Fruit fly (Drosophila melanogaster) whole organism, embryonic: ENCODE measurements around the gene CG42819.

Experiments used
- CG33213 ChIP-seq: fragments of 200-800 bp; sonication (Bioruptor generic); optimal IDR thresholded peaks from 3 replicates; lab custom pipeline; 2016; ENCODE audit warnings: missing biosample characterization, missing genetic modification characterization
- CG42726 ChIP-seq: fragments of 200-800 bp; sonication (Bioruptor generic); IDR thresholded peaks from 2 replicates; pipeline ENCODE4 v1.3.6; 2022; ENCODE audit warnings: missing biosample characterization, missing genetic modification characterization; ENCODE audit not compliant: partially characterized antibody
- CG5245 ChIP-seq: fragments of 200-800 bp; sonication (Bioruptor generic); optimal IDR thresholded peaks from 3 replicates; lab custom pipeline; 2016; ENCODE audit warnings: missing biosample characterization, missing genetic modification characterization
- CrebB ChIP-seq: fragments of 200-800 bp; sonication (Bioruptor generic); optimal IDR thresholded peaks from 3 replicates; lab custom pipeline; 2018; ENCODE audit warnings: missing biosample characterization, mild to moderate bottlenecking, missing genetic modification characterization
- Optix ChIP-seq: fragments of 200-800 bp; sonication (Bioruptor generic); IDR thresholded peaks from 3 replicates; pipeline ENCODE4 v1.3.6; 2022; ENCODE audit warnings: missing biosample characterization, missing genetic modification characterization
- Ptx1 ChIP-seq: fragments of 200-800 bp; sonication (Bioruptor generic); IDR thresholded peaks from 2 replicates; pipeline ENCODE4 v1.3.6; 2022; ENCODE audit warnings: missing biosample characterization, missing genetic modification characterization
- ase ChIP-seq: fragments of 200-800 bp; sonication (Bioruptor generic); IDR thresholded peaks from 3 replicates; pipeline ENCODE4 v1.3.6; 2022; ENCODE audit warnings: missing biosample characterization, missing genetic modification characterization
- jumu ChIP-seq: fragments of 200-800 bp; sonication (Bioruptor generic); optimal IDR thresholded peaks from 3 replicates; lab custom pipeline; 2016; ENCODE audit warnings: missing biosample characterization, missing genetic modification characterization
- knrl ChIP-seq: fragments of 200-800 bp; sonication (Bioruptor generic); IDR thresholded peaks from 3 replicates; pipeline ENCODE4 v1.3.6; 2022; ENCODE audit warnings: missing biosample characterization, missing genetic modification characterization; ENCODE audit not compliant: partially characterized antibody
- pb ChIP-seq: fragments of 200-800 bp; sonication (Bioruptor generic); optimal IDR thresholded peaks from 3 replicates; lab custom pipeline; 2016; ENCODE audit warnings: missing biosample characterization, missing genetic modification characterization
- wdn ChIP-seq: fragments of 200-800 bp; sonication (Bioruptor generic); IDR thresholded peaks from 2 replicates; pipeline ENCODE4 v1.3.6; 2022; ENCODE audit warnings: missing biosample characterization, missing genetic modification characterization

DNA sequence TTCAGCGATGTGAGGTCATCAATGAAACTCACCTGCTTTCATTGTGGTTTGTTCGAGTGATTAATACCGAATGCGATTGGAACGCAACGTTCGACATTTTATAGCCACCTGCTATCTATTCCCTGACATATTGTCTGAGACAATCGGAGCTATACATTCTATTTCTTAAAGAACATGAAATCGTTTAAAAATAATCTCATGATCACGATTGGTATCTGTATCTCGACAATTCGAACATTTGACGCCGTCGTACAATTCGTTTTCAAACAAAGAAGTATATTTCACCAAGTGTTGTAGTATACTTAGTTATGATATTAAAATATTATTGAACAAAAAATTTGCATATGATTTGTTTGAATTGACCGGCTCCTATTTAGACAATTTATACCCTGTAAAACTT lies 5.7 kb upstream of the CG42819 start, which contains the start of gene Peritrophin-15b:
- TF ChIP-seq wdn, result no peak
- TF ChIP-seq CrebB, result no peak
- no peak for TF ChIP-seq Ptx1 (GFP tag; lab: Robert Waterston, UW)
- TF ChIP-seq CG5245 (GFP tag; lab: Kevin White, UChicago), result no peak
- no peak for TF ChIP-seq CG42726
- TF ChIP-seq jumu (GFP tag; lab: Kevin White, UChicago), result no peak
- TF ChIP-seq ase (GFP tag; lab: Robert Waterston, UW), result no peak
- no peak for TF ChIP-seq pb (GFP tag; lab: Kevin White, UChicago)
- no peak for TF ChIP-seq CG33213 (GFP tag; lab: Kevin White, UChicago)
- TF ChIP-seq knrl (GFP tag; lab: Robert Waterston, UW), result no peak
- TF ChIP-seq Optix (GFP tag; lab: Robert Waterston, UW), result no peak
